Worm (Caenorhabditis elegans) whole organism, L3 larva: ENCODE results near the gene F31B9.2.

Experiments
- R02D3.7 ChIP-seq: fragments of 150-350 bp; optimal IDR thresholded peaks from 2 replicates; lab custom pipeline; 2014; ENCODE audit warnings: missing biosample characterization, missing genetic modification characterization
- ceh-16 ChIP-seq: sonication (generic microtip); optimal IDR thresholded peaks from 2 replicates; lab custom pipeline; 2017; ENCODE audit warnings: missing biosample characterization, missing genetic modification characterization
- daf-12 ChIP-seq: fragments of 150-350 bp; optimal IDR thresholded peaks from 2 replicates; lab custom pipeline; 2014; ENCODE audit warnings: missing biosample characterization, missing genetic modification reagents, missing genetic modification characterization
- egl-27 ChIP-seq: sonication (generic microtip); optimal IDR thresholded peaks from 4 replicates; lab custom pipeline; 2017; ENCODE audit warnings: missing biosample characterization, missing genetic modification reagents, missing genetic modification characterization
- elt-1 ChIP-seq: fragments of 150-350 bp; optimal IDR thresholded peaks from 2 replicates; lab custom pipeline; 2014; ENCODE audit warnings: missing biosample characterization, missing genetic modification characterization
- elt-3 ChIP-seq, 3 experiments: fragments of 150-350 bp in 1 of 3; sonication (generic microtip) in 2 of 3; optimal IDR thresholded peaks; 2 replicates in 2 of 3; 4 replicates in 1 of 3; lab custom pipeline; 2014 to 2017; ENCODE audit warnings: missing biosample characterization in 3 of 3, missing genetic modification characterization in 3 of 3
- eor-1 ChIP-seq, 2 experiments: fragments of 150-350 bp; optimal IDR thresholded peaks; 2 replicates each; lab custom pipeline; 2014 to 2018; ENCODE audit warnings: missing biosample characterization in 2 of 2, missing genetic modification characterization in 2 of 2
- fkh-10 ChIP-seq: sonication (generic microtip); optimal IDR thresholded peaks from 2 replicates; lab custom pipeline; 2017; ENCODE audit warnings: missing biosample characterization, missing genetic modification reagents, missing genetic modification characterization
- fkh-2 ChIP-seq: fragments of 150-350 bp; optimal IDR thresholded peaks from 2 replicates; lab custom pipeline; 2014; ENCODE audit warnings: missing biosample characterization, missing genetic modification reagents, missing genetic modification characterization
- hmg-11 ChIP-seq: sonication (generic microtip); optimal IDR thresholded peaks from 2 replicates; lab custom pipeline; 2016; ENCODE audit warnings: missing genetic modification characterization, missing compliant biosample characterization
- lin-15B ChIP-seq: fragments of 150-350 bp; optimal IDR thresholded peaks from 2 replicates; lab custom pipeline; 2014; ENCODE audit warnings: missing biosample characterization, missing genetic modification characterization
- lin-39 ChIP-seq: fragments of 150-350 bp; optimal IDR thresholded peaks from 2 replicates; lab custom pipeline; 2018; ENCODE audit warnings: missing biosample characterization, missing genetic modification reagents, missing genetic modification characterization
- lsy-12 ChIP-seq: sonication (generic microtip); optimal IDR thresholded peaks from 2 replicates; lab custom pipeline; 2016; ENCODE audit warnings: mild to moderate bottlenecking, missing genetic modification characterization, missing compliant biosample characterization
- mdl-1 ChIP-seq: fragments of 150-350 bp; optimal IDR thresholded peaks from 2 replicates; lab custom pipeline; 2014; ENCODE audit warnings: missing biosample characterization, missing genetic modification characterization
- nfya-1 ChIP-seq: sonication (generic microtip); optimal IDR thresholded peaks from 2 replicates; lab custom pipeline; 2017; ENCODE audit warnings: missing genetic modification characterization, mild to moderate bottlenecking, missing compliant biosample characterization, antibody characterized with exemption, moderate library complexity; ENCODE audit not compliant: insufficient read depth
- nhr-11 ChIP-seq: fragments of 150-350 bp; optimal IDR thresholded peaks from 2 replicates; lab custom pipeline; 2014; ENCODE audit warnings: missing biosample characterization, missing genetic modification characterization
- nhr-12 ChIP-seq: fragments of 150-350 bp; optimal IDR thresholded peaks from 2 replicates; lab custom pipeline; 2014; ENCODE audit warnings: missing biosample characterization, missing genetic modification characterization
- nhr-23 ChIP-seq: fragments of 150-350 bp; optimal IDR thresholded peaks from 2 replicates; lab custom pipeline; 2014; ENCODE audit warnings: missing biosample characterization, missing genetic modification reagents, missing genetic modification characterization
- nhr-237 ChIP-seq: fragments of 150-350 bp; optimal IDR thresholded peaks from 2 replicates; lab custom pipeline; 2014; ENCODE audit warnings: missing biosample characterization, missing genetic modification characterization
- nhr-43 ChIP-seq: sonication (generic microtip); optimal IDR thresholded peaks from 2 replicates; lab custom pipeline; 2016; ENCODE audit warnings: mild to moderate bottlenecking, missing genetic modification characterization, missing compliant biosample characterization; ENCODE audit not compliant: poor library complexity, severe bottlenecking
- nhr-67 ChIP-seq: fragments of 150-350 bp; optimal IDR thresholded peaks from 2 replicates; lab custom pipeline; 2014; ENCODE audit warnings: missing biosample characterization, missing genetic modification characterization
- nhr-76 ChIP-seq: fragments of 150-350 bp; sonication (generic microtip); optimal IDR thresholded peaks from 5 replicates; lab custom pipeline; 2014; ENCODE audit warnings: missing biosample characterization, missing genetic modification characterization
- pha-4 ChIP-seq: fragments of 150-350 bp; optimal IDR thresholded peaks from 2 replicates; lab custom pipeline; 2014; ENCODE audit warnings: missing biosample characterization, missing genetic modification reagents, missing genetic modification characterization
- pqm-1 ChIP-seq: fragments of 150-350 bp; optimal IDR thresholded peaks from 2 replicates; lab custom pipeline; 2017; ENCODE audit warnings: missing biosample characterization, missing genetic modification characterization, inconsistent platforms
- sea-2 ChIP-seq: fragments of 150-350 bp; sonication (generic microtip); optimal IDR thresholded peaks from 4 replicates; lab custom pipeline; 2014; ENCODE audit warnings: missing biosample characterization, missing genetic modification reagents, missing genetic modification characterization
- skn-1 ChIP-seq: fragments of 150-350 bp; optimal IDR thresholded peaks from 2 replicates; lab custom pipeline; 2014; ENCODE audit warnings: missing biosample characterization, missing genetic modification characterization
- snpc-4 ChIP-seq: fragments of 150-350 bp; optimal IDR thresholded peaks from 2 replicates; lab custom pipeline; 2014; ENCODE audit warnings: missing biosample characterization, missing genetic modification characterization
- tbx-2 ChIP-seq: sonication (generic microtip); optimal IDR thresholded peaks from 2 replicates; lab custom pipeline; 2016; ENCODE audit warnings: mild to moderate bottlenecking, missing genetic modification characterization, missing compliant biosample characterization
- unc-39 ChIP-seq: sonication (generic microtip); optimal IDR thresholded peaks from 4 replicates; lab custom pipeline; 2017; ENCODE audit warnings: missing biosample characterization, missing genetic modification characterization
- unc-62 ChIP-seq: fragments of 150-350 bp; sonication (generic microtip); optimal IDR thresholded peaks from 4 replicates; lab custom pipeline; 2014; ENCODE audit warnings: missing biosample characterization, missing genetic modification reagents, missing genetic modification characterization
- ztf-11 ChIP-seq: fragments of 150-350 bp; optimal IDR thresholded peaks from 2 replicates; lab custom pipeline; 2014; ENCODE audit warnings: missing biosample characterization, missing genetic modification characterization

The F31B9.2 gene

ce11 chrX:15917000-15917399 lies at the start of gene F31B9.2, which contains the start of gene F31B9.4:
TSS of gene F31B9.2 (plus strand) at chrX:15917367.
TSS of gene F31B9.4 (minus strand) at chrX:15917100.
- TF ChIP-seq nhr-67 (tag; lab: Kevin White, UChicago) (no peak), nhr-237 (tag; lab: Kevin White, UChicago) (no peak), unc-62 (GFP tag; lab: Kevin White, UChicago) (no peak), elt-1 (tag; lab: Kevin White, UChicago) (no peak), nhr-12 (tag; lab: Kevin White, UChicago) (no peak), elt-3 (tag; optimal IDR thresholded peaks at IDR 0.05; lab: Kevin White, UChicago) (no peak)

ce11 chrX:15869589-15869988 lies 47.6 kb upstream of the F31B9.2 start:
- TF ChIP-seq mdl-1 (tag; lab: Kevin White, UChicago) (no peak), nhr-43 (tag; lab: Kevin White, UChicago) (peak; percentile 2)

ce11 chrX:15876936-15877335 lies 40.2 kb upstream of the F31B9.2 start:
- TF ChIP-seq lsy-12 (tag; lab: Kevin White, UChicago) (peak; percentile 41), lin-39 (tag; lab: Kevin White, UChicago) (peak; percentile 53), mdl-1 (tag; lab: Kevin White, UChicago) (no peak), hmg-11 (tag; lab: Kevin White, UChicago) (peak; percentile 5), skn-1 (tag; lab: Kevin White, UChicago) (no peak)

ce11 chrX:15878785-15879184 lies 38.4 kb upstream of the F31B9.2 start, which contains the start of gene gmeb-2:
TSS of gene gmeb-2 (plus strand) at chrX:15879085.
- TF ChIP-seq pha-4 (tag; lab: Kevin White, UChicago) (peak; percentile 4), lsy-12 (tag; lab: Kevin White, UChicago) (peak; percentile 17), nhr-67 (tag; lab: Kevin White, UChicago) (no peak)

- TF ChIP-seq lsy-12 (tag; lab: Kevin White, UChicago): peak; percentile 49
- no peak for TF ChIP-seq snpc-4 (tag; lab: Kevin White, UChicago)
- TF ChIP-seq nhr-67 (tag; lab: Kevin White, UChicago): no peak
- TF ChIP-seq ceh-16 (tag; lab: Kevin White, UChicago): no peak
- TF ChIP-seq tbx-2 (tag; lab: Kevin White, UChicago): no peak
These were observed 36.1 kb upstream of the F31B9.2 start for ce11 chrX:15881027-15881426.

- no peak for TF ChIP-seq eor-1 (tag; optimal IDR thresholded peaks at IDR 0.05; lab: Kevin White, UChicago)
- no peak for TF ChIP-seq nhr-23 (tag; lab: Kevin White, UChicago)
- no peak for TF ChIP-seq ztf-11 (tag; lab: Kevin White, UChicago)
- no peak for TF ChIP-seq pqm-1
- TF ChIP-seq sea-2 (GFP tag; lab: Kevin White, UChicago): no peak
- no peak for TF ChIP-seq unc-62 (GFP tag; lab: Kevin White, UChicago)
- TF ChIP-seq fkh-10 (GFP tag; lab: Kevin White, UChicago): no peak
- TF ChIP-seq nhr-76 (tag; lab: Kevin White, UChicago): no peak
- no peak for TF ChIP-seq nhr-237 (tag; lab: Kevin White, UChicago)
- TF ChIP-seq nhr-11: no peak
- no peak for TF ChIP-seq egl-27 (tag; lab: Kevin White, UChicago)
- no peak for TF ChIP-seq nfya-1 (tag; lab: Kevin White, UChicago)
- TF ChIP-seq pha-4 (tag; lab: Kevin White, UChicago): no peak
These were observed 32.7 kb upstream of the F31B9.2 start for ce11 chrX:15884478-15884877.

ce11 chrX:15887495-15887894 lies 29.7 kb upstream of the F31B9.2 start, which contains the start of gene F53H4.3:
TSS of gene F53H4.3 (minus strand) at chrX:15887595.
- TF ChIP-seq lsy-12 (tag; lab: Kevin White, UChicago): no peak
- TF ChIP-seq fkh-2 (tag; lab: Kevin White, UChicago): no peak
- no peak for TF ChIP-seq nhr-67 (tag; lab: Kevin White, UChicago)
- TF ChIP-seq ceh-16 (tag; lab: Kevin White, UChicago): no peak
- TF ChIP-seq R02D3.7 (tag; lab: Kevin White, UChicago): no peak
- TF ChIP-seq lin-39 (tag; lab: Kevin White, UChicago): no peak
- TF ChIP-seq nhr-43 (tag; lab: Kevin White, UChicago): no peak
- TF ChIP-seq nfya-1 (tag; lab: Kevin White, UChicago): no peak
- no peak for TF ChIP-seq tbx-2 (tag; lab: Kevin White, UChicago)
- TF ChIP-seq snpc-4 (tag; lab: Kevin White, UChicago): no peak
- TF ChIP-seq lin-15B: no peak
- no peak for TF ChIP-seq daf-12
- TF ChIP-seq nhr-76 (tag; lab: Kevin White, UChicago): no peak
- no peak for TF ChIP-seq nhr-23 (tag; lab: Kevin White, UChicago)
- no peak for TF ChIP-seq unc-62 (GFP tag; lab: Kevin White, UChicago)
- TF ChIP-seq unc-39 (tag; lab: Kevin White, UChicago): no peak
